Fruit fly (Drosophila melanogaster) whole organism, embryonic: Measurements from ENCODE around the gene CG5805.

Experiments used
- Atf3 ChIP-seq: fragments of 200-800 bp; sonication (Bioruptor generic); optimal IDR thresholded peaks from 3 replicates; lab custom pipeline; 2016; ENCODE audit warnings: missing biosample characterization, missing genetic modification characterization
- Atf6 ChIP-seq: fragments of 200-800 bp; sonication (Bioruptor generic); IDR thresholded peaks from 2 replicates; pipeline ENCODE4 v1.3.6; 2022; ENCODE audit warnings: missing biosample characterization, missing genetic modification characterization
- B-H2 ChIP-seq: fragments of 200-800 bp; sonication (Bioruptor generic); optimal IDR thresholded peaks from 2 replicates; lab custom pipeline; 2018; ENCODE audit warnings: missing biosample characterization, mild to moderate bottlenecking, missing genetic modification characterization
- C15 ChIP-seq: fragments of 200-800 bp; sonication (Bioruptor generic); IDR thresholded peaks from 3 replicates; pipeline ENCODE4 v1.3.6; 2022; ENCODE audit warnings: missing biosample characterization, missing genetic modification characterization
- CG10147 ChIP-seq: fragments of 200-800 bp; sonication (Bioruptor generic); optimal IDR thresholded peaks from 2 replicates; lab custom pipeline; 2019; ENCODE audit warnings: missing biosample characterization, mild to moderate bottlenecking, missing genetic modification characterization, moderate library complexity
- CG10431 ChIP-seq: fragments of 200-800 bp; sonication (Bioruptor generic); optimal IDR thresholded peaks from 3 replicates; lab custom pipeline; 2018; ENCODE audit warnings: missing biosample characterization, mild to moderate bottlenecking, missing genetic modification characterization
- CG1233 ChIP-seq: fragments of 200-800 bp; sonication (Bioruptor generic); optimal IDR thresholded peaks from 4 replicates; lab custom pipeline; 2018; ENCODE audit warnings: missing biosample characterization, mild to moderate bottlenecking, missing genetic modification characterization
- CG14050 ChIP-seq: fragments of 200-800 bp; sonication (Bioruptor generic); IDR thresholded peaks from 3 replicates; pipeline ENCODE4 v1.3.6; 2022; ENCODE audit warnings: missing biosample characterization, missing genetic modification characterization
- CG16779 ChIP-seq: fragments of 200-800 bp; sonication (Bioruptor generic); IDR thresholded peaks from 2 replicates; pipeline ENCODE4 v1.3.6; 2022; ENCODE audit warnings: missing biosample characterization, missing genetic modification characterization
- CG17186 ChIP-seq: fragments of 200-800 bp; sonication (Bioruptor generic); optimal IDR thresholded peaks from 3 replicates; lab custom pipeline; 2017; ENCODE audit warnings: missing biosample characterization, missing genetic modification reagents, missing genetic modification characterization
- CG17912 ChIP-seq: fragments of 200-800 bp; sonication (Bioruptor generic); optimal IDR thresholded peaks from 2 replicates; lab custom pipeline; 2018; ENCODE audit warnings: missing biosample characterization, mild to moderate bottlenecking, missing genetic modification characterization
- CG31441 ChIP-seq: fragments of 200-800 bp; sonication (Bioruptor generic); IDR thresholded peaks from 2 replicates; pipeline ENCODE4 v1.3.6; 2022; ENCODE audit warnings: missing biosample characterization, missing genetic modification characterization
- CG33557 ChIP-seq: fragments of 200-800 bp; sonication (Bioruptor generic); optimal IDR thresholded peaks from 2 replicates; lab custom pipeline; 2019; ENCODE audit warnings: missing biosample characterization, mild to moderate bottlenecking, missing genetic modification characterization, moderate library complexity
- CG6175 ChIP-seq: fragments of 200-800 bp; sonication (Bioruptor generic); IDR thresholded peaks from 3 replicates; pipeline ENCODE4 v1.3.6; 2022; ENCODE audit warnings: missing biosample characterization, missing genetic modification characterization
- CG7372 ChIP-seq: fragments of 200-800 bp; sonication (Bioruptor generic); IDR thresholded peaks from 2 replicates; pipeline ENCODE4 v1.3.6; 2022; ENCODE audit warnings: missing biosample characterization, missing genetic modification characterization
- CTCF ChIP-seq: fragments of 200-800 bp; sonication (Bioruptor generic); optimal IDR thresholded peaks from 2 replicates; lab custom pipeline; 2017; ENCODE audit warnings: missing biosample characterization, mild to moderate bottlenecking, missing genetic modification characterization, moderate library complexity
- Ets97D ChIP-seq: fragments of 200-800 bp; sonication (Bioruptor generic); optimal IDR thresholded peaks from 3 replicates; lab custom pipeline; 2016; ENCODE audit warnings: missing biosample characterization, missing genetic modification characterization
- Fer3 ChIP-seq: fragments of 200-800 bp; sonication (Bioruptor generic); optimal IDR thresholded peaks from 2 replicates; lab custom pipeline; 2018; ENCODE audit warnings: missing biosample characterization, mild to moderate bottlenecking, missing genetic modification characterization, moderate library complexity
- Gsc ChIP-seq: fragments of 200-800 bp; sonication (Bioruptor generic); IDR thresholded peaks from 2 replicates; pipeline ENCODE4 v1.3.6; 2022; ENCODE audit warnings: missing biosample characterization, missing genetic modification characterization
- H2.0 ChIP-seq: fragments of 200-800 bp; sonication (Bioruptor generic); IDR thresholded peaks from 2 replicates; pipeline ENCODE4 v1.3.6; 2022; ENCODE audit warnings: missing biosample characterization, missing genetic modification characterization
- HLH3B ChIP-seq: fragments of 200-800 bp; sonication (Bioruptor generic); IDR thresholded peaks from 2 replicates; pipeline ENCODE4 v1.3.6; 2022; ENCODE audit warnings: missing biosample characterization, missing genetic modification characterization
- HLH4C ChIP-seq: fragments of 200-800 bp; sonication (Bioruptor generic); IDR thresholded peaks from 3 replicates; pipeline ENCODE4 v1.3.6; 2022; ENCODE audit warnings: missing biosample characterization, missing genetic modification characterization; ENCODE audit not compliant: partially characterized antibody
- Hey ChIP-seq: fragments of 200-800 bp; sonication (Bioruptor generic); optimal IDR thresholded peaks from 3 replicates; lab custom pipeline; 2018; ENCODE audit warnings: missing biosample characterization, mild to moderate bottlenecking, missing genetic modification characterization
- Hr39 ChIP-seq: fragments of >200 bp; optimal IDR thresholded peaks from 2 replicates; lab custom pipeline; 2017
- Hr78 ChIP-seq, 2 experiments: fragments of 200-800 bp in 1 of 2; fragments of >200 bp in 1 of 2; sonication (Bioruptor generic) in 1 of 2; optimal IDR thresholded peaks; 2 replicates each; lab custom pipeline; 2017 to 2019; ENCODE audit warnings: missing biosample characterization in 2 of 2, missing genetic modification characterization in 2 of 2, mild to moderate bottlenecking in 1 of 2, moderate library complexity in 1 of 2
- Lim3 ChIP-seq: fragments of 200-800 bp; sonication (Bioruptor generic); IDR thresholded peaks from 2 replicates; pipeline ENCODE4 v1.3.6; 2022; ENCODE audit warnings: missing biosample characterization, missing genetic modification characterization
- Mad ChIP-seq: fragments of 200-800 bp; sonication (Bioruptor generic); optimal IDR thresholded peaks from 2 replicates; lab custom pipeline; 2016; ENCODE audit warnings: missing biosample characterization, missing genetic modification characterization
- Neu2 ChIP-seq: fragments of 200-800 bp; sonication (Bioruptor generic); optimal IDR thresholded peaks from 3 replicates; lab custom pipeline; 2016; ENCODE audit warnings: missing biosample characterization, missing genetic modification characterization, borderline replicate concordance
- Opbp ChIP-seq: fragments of 200-800 bp; sonication (Bioruptor generic); IDR thresholded peaks from 3 replicates; pipeline ENCODE4 v1.3.6; 2022; ENCODE audit warnings: missing biosample characterization, missing genetic modification characterization; ENCODE audit not compliant: partially characterized antibody
- Poxn ChIP-seq: fragments of 200-800 bp; sonication (Bioruptor generic); IDR thresholded peaks from 2 replicates; pipeline ENCODE4 v1.3.6; 2022; ENCODE audit warnings: missing biosample characterization, missing genetic modification characterization
- Ravus ChIP-seq: fragments of 200-800 bp; sonication (Bioruptor generic); IDR thresholded peaks from 2 replicates; pipeline ENCODE4 v1.3.6; 2022; ENCODE audit warnings: missing biosample characterization, missing genetic modification characterization
- Sox100B ChIP-seq: fragments of 200-800 bp; sonication (Bioruptor generic); optimal IDR thresholded peaks from 3 replicates; lab custom pipeline; 2018; ENCODE audit warnings: missing biosample characterization, mild to moderate bottlenecking, missing genetic modification characterization
- Usf ChIP-seq: fragments of 200-800 bp; sonication (Bioruptor generic); optimal IDR thresholded peaks from 2 replicates; lab custom pipeline; 2017; ENCODE audit warnings: missing genotype, missing biosample characterization, missing genetic modification characterization
- ato ChIP-seq: fragments of 200-800 bp; sonication (Bioruptor generic); IDR thresholded peaks from 2 replicates; pipeline ENCODE4 v1.3.6; 2022; ENCODE audit warnings: missing biosample characterization, missing genetic modification characterization; ENCODE audit not compliant: partially characterized antibody
- bbx ChIP-seq: fragments of 200-800 bp; sonication (Bioruptor generic); IDR thresholded peaks from 2 replicates; pipeline ENCODE4 v1.3.6; 2022; ENCODE audit warnings: missing biosample characterization, missing genetic modification characterization; ENCODE audit not compliant: partially characterized antibody
- bsh ChIP-seq, 2 experiments: fragments of 200-800 bp; sonication (Bioruptor generic); optimal IDR thresholded peaks; 2 replicates each; lab custom pipeline; 2017 to 2018; ENCODE audit warnings: mild to moderate bottlenecking in 2 of 2, missing biosample characterization in 2 of 2, missing genetic modification characterization in 2 of 2, moderate library complexity in 1 of 2
- crc ChIP-seq: fragments of 200-800 bp; sonication (Bioruptor generic); optimal IDR thresholded peaks from 2 replicates; lab custom pipeline; 2016; ENCODE audit warnings: missing biosample characterization, missing genetic modification characterization
- cwo ChIP-seq: fragments of 200-800 bp; sonication (Bioruptor generic); optimal IDR thresholded peaks from 3 replicates; lab custom pipeline; 2017; ENCODE audit warnings: missing biosample characterization, missing genetic modification characterization, mild to moderate bottlenecking, moderate library complexity, missing genetic modification reagents
- disco-r ChIP-seq: fragments of 200-800 bp; sonication (Bioruptor generic); optimal IDR thresholded peaks from 2 replicates; lab custom pipeline; 2016; ENCODE audit warnings: missing biosample characterization, missing genetic modification characterization
- ewg ChIP-seq: fragments of 200-800 bp; sonication (Bioruptor generic); optimal IDR thresholded peaks from 3 replicates; lab custom pipeline; 2017; ENCODE audit warnings: mild to moderate bottlenecking, missing biosample characterization, missing genetic modification reagents, missing genetic modification characterization
- ind ChIP-seq: fragments of 200-800 bp; sonication (Bioruptor generic); optimal IDR thresholded peaks from 3 replicates; lab custom pipeline; 2016; ENCODE audit warnings: missing biosample characterization, missing genetic modification characterization
- jigr1 ChIP-seq: fragments of 200-800 bp; sonication (Bioruptor generic); IDR thresholded peaks from 3 replicates; pipeline ENCODE4 v1.3.6; 2022; ENCODE audit warnings: missing biosample characterization, missing genetic modification characterization
- kah ChIP-seq: fragments of 200-800 bp; sonication (Bioruptor generic); optimal IDR thresholded peaks from 2 replicates; lab custom pipeline; 2018; ENCODE audit warnings: missing biosample characterization, mild to moderate bottlenecking, missing genetic modification characterization
- kni ChIP-seq: fragments of 200-800 bp; sonication (Bioruptor generic); optimal IDR thresholded peaks from 3 replicates; lab custom pipeline; 2017; ENCODE audit warnings: mild to moderate bottlenecking, missing biosample characterization, missing genetic modification reagents, missing genetic modification characterization
- lbe ChIP-seq: fragments of 200-800 bp; sonication (Bioruptor generic); optimal IDR thresholded peaks from 2 replicates; lab custom pipeline; 2016; ENCODE audit warnings: missing biosample characterization, mild to moderate bottlenecking, missing genetic modification characterization
- org-1 ChIP-seq: fragments of 200-800 bp; sonication (Bioruptor generic); optimal IDR thresholded peaks from 2 replicates; lab custom pipeline; 2017; ENCODE audit warnings: missing biosample characterization, missing genetic modification characterization
- pfk ChIP-seq: fragments of 200-800 bp; sonication (Bioruptor generic); optimal IDR thresholded peaks from 2 replicates; lab custom pipeline; 2018; ENCODE audit warnings: missing biosample characterization, mild to moderate bottlenecking, missing genetic modification characterization, moderate library complexity
- repo ChIP-seq: fragments of 200-800 bp; sonication (Bioruptor generic); optimal IDR thresholded peaks from 2 replicates; lab custom pipeline; 2016; ENCODE audit warnings: missing biosample characterization, missing genetic modification characterization
- tna ChIP-seq: fragments of 200-800 bp; sonication (Bioruptor generic); IDR thresholded peaks from 2 replicates; pipeline ENCODE4 v1.3.6; 2022; ENCODE audit warnings: missing biosample characterization, missing genetic modification characterization; ENCODE audit not compliant: partially characterized antibody
- vnd ChIP-seq: fragments of 200-800 bp; sonication (Bioruptor generic); IDR thresholded peaks from 3 replicates; pipeline ENCODE4 v1.3.6; 2022; ENCODE audit warnings: missing biosample characterization, missing genetic modification characterization; ENCODE audit not compliant: partially characterized antibody
- yki ChIP-seq: fragments of >200 bp; optimal IDR thresholded peaks from 3 replicates; lab custom pipeline; 2018
- zen2 ChIP-seq: fragments of 200-800 bp; sonication (Bioruptor generic); IDR thresholded peaks from 3 replicates; pipeline ENCODE4 v1.3.6; 2022; ENCODE audit warnings: missing biosample characterization, missing genetic modification characterization; ENCODE audit not compliant: partially characterized antibody

CG5805 gene

dm6 chr3R:24829887-24830351 lies 42.7 kb upstream of the CG5805 start, which contains the start of the genes Kaz and CG43273:
TSS of gene Kaz (minus strand) at chr3R:24829959.
TSS of gene CG43273 (plus strand) at chr3R:24830301.
- TF ChIP-seq Fer3 (tag; lab: Kevin White, UChicago) (no peak), CG10147 (GFP tag; lab: Kevin White, UChicago) (no peak), pfk (no peak), crc (GFP tag; lab: Kevin White, UChicago) (no peak), disco-r (no peak), CG16779 (GFP tag; lab: Robert Waterston, UW) (no peak), Lim3 (GFP tag; lab: Robert Waterston, UW) (no peak), C15 (GFP tag; lab: Robert Waterston, UW) (no peak), CTCF (GFP tag; lab: Kevin White, UChicago) (no peak), repo (GFP tag; lab: Kevin White, UChicago) (no peak), Ets97D (no peak), bsh (GFP tag; optimal IDR thresholded peaks at IDR 0.05; lab: Kevin White, UChicago) (no peak), B-H2 (no peak), tna (GFP tag; lab: Robert Waterston, UW) (no peak), ewg (GFP tag; lab: Kevin White, UChicago) (peak; percentile 54), CG10431 (GFP tag; lab: Kevin White, UChicago) (no peak), Neu2 (GFP tag; lab: Kevin White, UChicago) (no peak), Hr39 (lab: Kevin White, UChicago) (no peak), CG17912 (GFP tag; lab: Kevin White, UChicago) (no peak), Gsc (GFP tag; lab: Robert Waterston, UW) (no peak), HLH3B (no peak), Atf3 (no peak), CG14050 (no peak), Mad (GFP tag; lab: Kevin White, UChicago) (peak; percentile 36), Hey (tag; lab: Kevin White, UChicago) (no peak), Sox100B (no peak), CG6175 (GFP tag; lab: Robert Waterston, UW) (no peak), jigr1 (GFP tag; lab: Robert Waterston, UW) (no peak), CG17186 (peak; percentile 44), zen2 (GFP tag; lab: Robert Waterston, UW) (no peak), Hr78 (GFP tag; optimal IDR thresholded peaks at IDR 0.05; lab: Kevin White, UChicago) (no peak), HLH4C (no peak), Poxn (GFP tag; lab: Robert Waterston, UW) (no peak), yki (no peak), ind (GFP tag; lab: Kevin White, UChicago) (peak; percentile 56), Atf6 (GFP tag; lab: Robert Waterston, UW) (no peak), lbe (GFP tag; lab: Kevin White, UChicago) (peak; percentile 32), CG33557 (GFP tag; lab: Kevin White, UChicago) (peak; percentile 55), H2.0 (GFP tag; lab: Robert Waterston, UW) (no peak; the same call in 1 of the 2 replicates), org-1 (no peak), Usf (GFP tag; lab: Kevin White, UChicago) (no peak), Ravus (GFP tag; lab: Robert Waterston, UW) (no peak; the same call in 1 of the 2 replicates), CG31441 (no peak; the same call in 1 of the 2 replicates), kah (GFP tag; lab: Kevin White, UChicago) (no peak), vnd (GFP tag; lab: Robert Waterston, UW) (no peak), ato (GFP tag; lab: Robert Waterston, UW) (no peak), CG1233 (GFP tag; lab: Kevin White, UChicago) (peak; percentile 22), cwo (GFP tag; lab: Kevin White, UChicago) (no peak), Opbp (GFP tag; lab: Robert Waterston, UW) (no peak), CG7372 (GFP tag; lab: Robert Waterston, UW) (peak; percentile 69), kni (GFP tag; lab: Kevin White, UChicago) (no peak), bbx (GFP tag; lab: Robert Waterston, UW) (no peak)
